Fruit fly (Drosophila melanogaster) whole organism, embryonic: Measurements from ENCODE around the gene CG3999.
A peak's percentile ranks its signal among the peaks of the same experiment; 100 is the strongest.

Source experiments
- Ada2b ChIP-seq: fragments of 200-800 bp; sonication (Bioruptor generic); IDR thresholded peaks from 2 replicates; pipeline ENCODE4 v1.3.6; 2022; ENCODE audit warnings: missing biosample characterization, missing genetic modification characterization
- BEAF-32 ChIP-seq: fragments of 200-800 bp; sonication (Bioruptor generic); optimal IDR thresholded peaks from 3 replicates; lab custom pipeline; 2017; ENCODE audit warnings: missing biosample characterization, missing genetic modification characterization, mild to moderate bottlenecking, moderate library complexity, missing genetic modification reagents
- CG10267 ChIP-seq: fragments of 200-800 bp; sonication (Bioruptor generic); optimal IDR thresholded peaks from 2 replicates; lab custom pipeline; 2018; ENCODE audit warnings: missing biosample characterization, mild to moderate bottlenecking, missing genetic modification characterization, moderate library complexity
- CG11085 ChIP-seq: fragments of 200-800 bp; sonication (Bioruptor generic); IDR thresholded peaks from 2 replicates; pipeline ENCODE4 v1.3.6; 2022; ENCODE audit warnings: missing biosample characterization, missing genetic modification characterization
- CG11696 ChIP-seq: fragments of 200-800 bp; sonication (Bioruptor generic); IDR thresholded peaks from 2 replicates; pipeline ENCODE4 v1.3.6; 2022; ENCODE audit warnings: missing biosample characterization, missing genetic modification characterization
- CG12236 ChIP-seq: fragments of 200-800 bp; sonication (Bioruptor generic); optimal IDR thresholded peaks from 2 replicates; lab custom pipeline; 2016; ENCODE audit warnings: missing biosample characterization, missing genetic modification characterization
- CG13424 ChIP-seq: fragments of 200-800 bp; sonication (Bioruptor generic); optimal IDR thresholded peaks from 2 replicates; lab custom pipeline; 2019; ENCODE audit warnings: missing biosample characterization, mild to moderate bottlenecking, missing genetic modification characterization, moderate library complexity
- CG13624 ChIP-seq: fragments of 200-800 bp; sonication (Bioruptor generic); optimal IDR thresholded peaks from 2 replicates; lab custom pipeline; 2016; ENCODE audit warnings: missing biosample characterization, missing genetic modification characterization
- CG15269 ChIP-seq: fragments of 200-800 bp; sonication (Bioruptor generic); optimal IDR thresholded peaks from 2 replicates; lab custom pipeline; 2018; ENCODE audit warnings: missing biosample characterization, mild to moderate bottlenecking, missing genetic modification characterization, moderate library complexity
- CG15479 ChIP-seq: fragments of 200-800 bp; sonication (Bioruptor generic); optimal IDR thresholded peaks from 3 replicates; lab custom pipeline; 2019; ENCODE audit warnings: missing biosample characterization, mild to moderate bottlenecking, missing genetic modification characterization, moderate library complexity
- CG17912 ChIP-seq: fragments of 200-800 bp; sonication (Bioruptor generic); optimal IDR thresholded peaks from 2 replicates; lab custom pipeline; 2018; ENCODE audit warnings: missing biosample characterization, mild to moderate bottlenecking, missing genetic modification characterization
- CG18011 ChIP-seq: fragments of 200-800 bp; sonication (Bioruptor generic); optimal IDR thresholded peaks from 2 replicates; lab custom pipeline; 2017; ENCODE audit warnings: missing biosample characterization, missing genetic modification characterization, mild to moderate bottlenecking, moderate library complexity, missing genotype
- CG31365 ChIP-seq: fragments of 200-800 bp; sonication (Bioruptor generic); optimal IDR thresholded peaks from 2 replicates; lab custom pipeline; 2018; ENCODE audit warnings: missing biosample characterization, mild to moderate bottlenecking, missing genetic modification characterization
- CG31388 ChIP-seq: fragments of 200-800 bp; sonication (Bioruptor generic); optimal IDR thresholded peaks from 2 replicates; lab custom pipeline; 2016; ENCODE audit warnings: missing biosample characterization, missing genetic modification characterization
- CG3281 ChIP-seq: fragments of 200-800 bp; sonication (Bioruptor generic); optimal IDR thresholded peaks from 3 replicates; lab custom pipeline; 2017; ENCODE audit warnings: missing biosample characterization, mild to moderate bottlenecking, missing genetic modification characterization
- CG4404 ChIP-seq: fragments of 200-800 bp; sonication (Bioruptor generic); IDR thresholded peaks from 2 replicates; pipeline ENCODE4 v1.3.6; 2022; ENCODE audit warnings: missing biosample characterization, missing genetic modification characterization
- CG8281 ChIP-seq: fragments of 200-800 bp; sonication (Bioruptor generic); optimal IDR thresholded peaks from 2 replicates; lab custom pipeline; 2018; ENCODE audit warnings: missing biosample characterization, mild to moderate bottlenecking, missing genetic modification characterization, moderate library complexity
- E2f1 ChIP-seq: fragments of 200-800 bp; sonication (Bioruptor generic); IDR thresholded peaks from 2 replicates; pipeline ENCODE4 v1.3.6; 2022; ENCODE audit warnings: missing biosample characterization, missing genetic modification characterization
- Hr39 ChIP-seq: fragments of >200 bp; optimal IDR thresholded peaks from 2 replicates; lab custom pipeline; 2017
- NFAT ChIP-seq: fragments of 200-800 bp; sonication (Bioruptor generic); IDR thresholded peaks from 2 replicates; pipeline ENCODE4 v1.3.6; 2022; ENCODE audit warnings: missing biosample characterization, missing genetic modification characterization
- Rfx ChIP-seq: fragments of 200-800 bp; sonication (Bioruptor generic); IDR thresholded peaks from 2 replicates; pipeline ENCODE4 v1.3.6; 2022; ENCODE audit warnings: missing biosample characterization, missing genetic modification characterization
- Tbp ChIP-seq: fragments of >200 bp; optimal IDR thresholded peaks from 2 replicates; lab custom pipeline; 2018; ENCODE audit warnings: missing biosample characterization, missing genetic modification characterization
- abd-A ChIP-seq: fragments of 200-800 bp; sonication (Bioruptor generic); optimal IDR thresholded peaks from 3 replicates; lab custom pipeline; 2019; ENCODE audit warnings: missing biosample characterization, mild to moderate bottlenecking, missing genetic modification characterization, moderate library complexity
- bowl ChIP-seq: fragments of 200-800 bp; sonication (Bioruptor generic); IDR thresholded peaks from 2 replicates; pipeline ENCODE4 v1.3.6; 2022; ENCODE audit warnings: missing biosample characterization, missing genetic modification characterization
- cad ChIP-seq: fragments of >200 bp; optimal IDR thresholded peaks from 2 replicates; lab custom pipeline; 2017; ENCODE audit warnings: missing biosample characterization, missing genetic modification characterization
- caup ChIP-seq: fragments of 200-800 bp; sonication (Bioruptor generic); optimal IDR thresholded peaks from 3 replicates; lab custom pipeline; 2017; ENCODE audit warnings: missing biosample characterization, mild to moderate bottlenecking, missing genetic modification characterization, moderate library complexity; ENCODE audit not compliant: severe bottlenecking
- cg ChIP-seq: fragments of 200-800 bp; sonication (Bioruptor generic); optimal IDR thresholded peaks from 3 replicates; lab custom pipeline; 2019; ENCODE audit warnings: missing biosample characterization, mild to moderate bottlenecking, missing genetic modification characterization, moderate library complexity
- disco-r ChIP-seq: fragments of 200-800 bp; sonication (Bioruptor generic); optimal IDR thresholded peaks from 2 replicates; lab custom pipeline; 2016; ENCODE audit warnings: missing biosample characterization, missing genetic modification characterization
- ewg ChIP-seq: fragments of 200-800 bp; sonication (Bioruptor generic); optimal IDR thresholded peaks from 3 replicates; lab custom pipeline; 2017; ENCODE audit warnings: mild to moderate bottlenecking, missing biosample characterization, missing genetic modification reagents, missing genetic modification characterization
- eyg ChIP-seq: fragments of 200-800 bp; sonication (Bioruptor generic); optimal IDR thresholded peaks from 3 replicates; lab custom pipeline; 2016; ENCODE audit warnings: missing biosample characterization, missing genetic modification characterization
- fd64A ChIP-seq: fragments of 200-800 bp; sonication (Bioruptor generic); optimal IDR thresholded peaks from 3 replicates; lab custom pipeline; 2018; ENCODE audit warnings: missing biosample characterization, mild to moderate bottlenecking, missing genetic modification characterization
- grn ChIP-seq: fragments of 200-800 bp; sonication (Bioruptor generic); optimal IDR thresholded peaks from 3 replicates; lab custom pipeline; 2017; ENCODE audit warnings: missing biosample characterization, missing genetic modification characterization
- kay ChIP-seq: fragments of 200-800 bp; sonication (Bioruptor generic); optimal IDR thresholded peaks from 2 replicates; lab custom pipeline; 2016; ENCODE audit warnings: missing biosample characterization, missing genetic modification characterization
- maf-S ChIP-seq: fragments of 200-800 bp; sonication (Bioruptor generic); optimal IDR thresholded peaks from 2 replicates; lab custom pipeline; 2016; ENCODE audit warnings: missing biosample characterization, missing genetic modification characterization
- nom ChIP-seq: fragments of 200-800 bp; sonication (Bioruptor generic); optimal IDR thresholded peaks from 2 replicates; lab custom pipeline; 2017; ENCODE audit warnings: missing biosample characterization, missing genetic modification characterization, mild to moderate bottlenecking, moderate library complexity, missing genetic modification reagents
- prd ChIP-seq, 3 experiments: fragments of >200 bp in 2 of 3; fragments of 200-800 bp in 1 of 3; sonication (Bioruptor generic) in 1 of 3; optimal IDR thresholded peaks in 2 of 3; IDR thresholded peaks in 1 of 3; 2 replicates in 2 of 3; 3 replicates in 1 of 3; pipeline versions ENCODE4 v1.3.6 to Lab custom; 2017 to 2022; ENCODE audit warnings: missing biosample characterization in 1 of 3, missing genetic modification characterization in 1 of 3
- pzg ChIP-seq: fragments of 200-800 bp; sonication (Bioruptor generic); optimal IDR thresholded peaks from 3 replicates; lab custom pipeline; 2018; ENCODE audit warnings: missing biosample characterization, mild to moderate bottlenecking, missing genetic modification characterization, moderate library complexity
- tll ChIP-seq, 2 experiments: fragments of 200-800 bp in 1 of 2; fragments of >200 bp in 1 of 2; sonication (Bioruptor generic) in 1 of 2; optimal IDR thresholded peaks; 2 replicates each; lab custom pipeline; 2017 to 2019; ENCODE audit warnings: missing biosample characterization in 2 of 2, missing genetic modification characterization in 2 of 2, mild to moderate bottlenecking in 1 of 2, moderate library complexity in 1 of 2
- wdn ChIP-seq: fragments of 200-800 bp; sonication (Bioruptor generic); IDR thresholded peaks from 2 replicates; pipeline ENCODE4 v1.3.6; 2022; ENCODE audit warnings: missing biosample characterization, missing genetic modification characterization
- zen ChIP-seq: fragments of 200-800 bp; sonication (Bioruptor generic); optimal IDR thresholded peaks from 3 replicates; lab custom pipeline; 2018; ENCODE audit warnings: missing biosample characterization, mild to moderate bottlenecking, missing genetic modification characterization, moderate library complexity
- zen2 ChIP-seq: fragments of 200-800 bp; sonication (Bioruptor generic); IDR thresholded peaks from 3 replicates; pipeline ENCODE4 v1.3.6; 2022; ENCODE audit warnings: missing biosample characterization, missing genetic modification characterization; ENCODE audit not compliant: partially characterized antibody

CG3999 gene

dm6 chr3R:10213430-10213829 is 37.9 kb upstream of the CG3999 start (continued):
- TF ChIP-seq CG31388 (GFP tag; lab: Kevin White, UChicago) (peak; percentile 5), CG8281 (tag; lab: Kevin White, UChicago) (peak; percentile 45), disco-r (GFP tag; lab: Kevin White, UChicago) (no peak), CG12236 (GFP tag; lab: Kevin White, UChicago) (no peak), Rfx (GFP tag; lab: Robert Waterston, UW) (peak; percentile 71), BEAF-32 (GFP tag; lab: Kevin White, UChicago) (no peak), fd64A (GFP tag; lab: Kevin White, UChicago) (peak; percentile 16), nom (GFP tag; lab: Kevin White, UChicago) (no peak), zen2 (GFP tag; lab: Robert Waterston, UW) (no peak), cg (no peak), abd-A (tag; lab: Kevin White, UChicago) (no peak), CG18011 (GFP tag; lab: Kevin White, UChicago) (no peak), kay (GFP tag; lab: Kevin White, UChicago) (peak; percentile 26), CG11085 (no peak), CG11696 (GFP tag; lab: Robert Waterston, UW) (peak; percentile 54; the same call in 1 of the 2 replicates), CG31365 (tag; lab: Kevin White, UChicago) (no peak), wdn (no peak), caup (GFP tag; lab: Kevin White, UChicago) (peak; percentile 57), NFAT (GFP tag; lab: Robert Waterston, UW) (peak; percentile 51), Tbp (GFP tag; lab: Kevin White, UChicago) (no peak), maf-S (GFP tag; lab: Kevin White, UChicago) (no peak), grn (GFP tag; lab: Kevin White, UChicago) (no peak)

- TF ChIP-seq Hr39 (lab: Kevin White, UChicago), result peak; percentile 12
- TF ChIP-seq E2f1 (GFP tag; lab: Robert Waterston, UW), result no peak
- TF ChIP-seq bowl (GFP tag; lab: Robert Waterston, UW), result no peak
- TF ChIP-seq CG3281 (GFP tag; lab: Kevin White, UChicago), result no peak
- no peak for TF ChIP-seq CG15269 (tag; lab: Kevin White, UChicago)
- no peak for TF ChIP-seq CG13624 (GFP tag; lab: Kevin White, UChicago)
Measured at dm6 chr3R:10217998-10218397, 33.3 kb upstream of the CG3999 start.

dm6 chr3R:10222416-10222815 is 28.9 kb upstream of the CG3999 start, which contains the start of gene CG12420:
Gene CG12420, plus strand, starts transcription at chr3R:10222698.
- TF ChIP-seq zen (tag; lab: Kevin White, UChicago) (peak; percentile 95), CG15479 (GFP tag; lab: Kevin White, UChicago) (peak; percentile 85), cad (GFP tag; lab: Kevin White, UChicago) (peak; percentile 69), CG17912 (GFP tag; lab: Kevin White, UChicago) (no peak), eyg (GFP tag; lab: Kevin White, UChicago) (no peak), tll (GFP tag; optimal IDR thresholded peaks at IDR 0.05; lab: Kevin White, UChicago) (peak in 1 of 2 experiments; percentile 49), prd (optimal IDR thresholded peaks at IDR 0.05; lab: Kevin White, UChicago) (no peak), prd (GFP tag; IDR thresholded peaks at IDR 0.05; lab: Robert Waterston, UW) (0 out of 3 replicates have a peak, but pooled peaks have one; percentile 30)
- TF ChIP-seq, all 482 proteins: peak for 5

- TF ChIP-seq CG10267 (no peak), CG4404 (GFP tag; lab: Robert Waterston, UW) (no peak), ewg (GFP tag; lab: Kevin White, UChicago) (peak; percentile 89), pzg (GFP tag; lab: Kevin White, UChicago) (peak; percentile 8), CG31388 (GFP tag; lab: Kevin White, UChicago) (no peak), CG13424 (tag; lab: Kevin White, UChicago) (no peak), Ada2b (GFP tag; lab: Robert Waterston, UW) (no peak)
Measured at dm6 chr3R:10224594-10224993, 26.7 kb upstream of the CG3999 start, which contains the start of the genes CG12817 and CG34107. Gene CG12817, minus strand, starts transcription at chr3R:10224725. Gene CG34107, plus strand, starts transcription at chr3R:10224909.
